Fruit fly (Drosophila melanogaster): ENCODE data around the gene Idh3g.

The Idh3g gene

dm6 chr3R:25686698-25687420 lies 6.2 kb downstream of the Idh3g start, which contains the start of gene CLS:
CLS (minus strand) TSS chr3R:25687370.
- no peak for TF ChIP-seq Jra (GFP tag; optimal IDR thresholded peaks at IDR 0.05)
- TF ChIP-seq sv (GFP tag; optimal IDR thresholded peaks at IDR 0.05): no peak
- no peak for TF ChIP-seq br (GFP tag; optimal IDR thresholded peaks at IDR 0.05)
- no peak for TF ChIP-seq CrebA (GFP tag; optimal IDR thresholded peaks at IDR 0.05; ENCODE audit: borderline replicate concordance)
- no peak for TF ChIP-seq N (GFP tag; optimal IDR thresholded peaks at IDR 0.05)

dm6 chr3R:25694167-25694689 lies 13.6 kb downstream of the Idh3g start:
- no peak for TF ChIP-seq N (GFP tag; optimal IDR thresholded peaks at IDR 0.05)
- TF ChIP-seq Hr83 (GFP tag; optimal IDR thresholded peaks at IDR 0.05; ENCODE audit: poor library complexity, severe bottlenecking): no peak
- no peak for TF ChIP-seq OdsH (GFP tag; optimal IDR thresholded peaks at IDR 0.05)
- TF ChIP-seq rgr (GFP tag; optimal IDR thresholded peaks at IDR 0.05): no peak
- TF ChIP-seq GATAd (GFP tag; optimal IDR thresholded peaks at IDR 0.05): no peak
- TF ChIP-seq lola (GFP tag; optimal IDR thresholded peaks at IDR 0.05): no peak
- no peak for TF ChIP-seq Sp1 (GFP tag; optimal IDR thresholded peaks at IDR 0.05)
- no peak for TF ChIP-seq Dif (GFP tag; optimal IDR thresholded peaks at IDR 0.05; ENCODE audit: partially characterized antibody)
- TF ChIP-seq Mio (GFP tag; optimal IDR thresholded peaks at IDR 0.05): no peak
- no peak for TF ChIP-seq brk (GFP tag; optimal IDR thresholded peaks at IDR 0.05)

- no peak for TF ChIP-seq Abd-B (GFP tag; optimal IDR thresholded peaks at IDR 0.05)
- no peak for TF ChIP-seq dmrt93B (GFP tag; optimal IDR thresholded peaks at IDR 0.05)
- no peak for TF ChIP-seq usp (GFP tag; optimal IDR thresholded peaks at IDR 0.05)
- TF ChIP-seq Hr83 (GFP tag; optimal IDR thresholded peaks at IDR 0.05; ENCODE audit: poor library complexity, severe bottlenecking): no peak
These were observed 39.5 kb downstream of the Idh3g start for dm6 chr3R:25720024-25720574.

- TF ChIP-seq rgr (GFP tag; optimal IDR thresholded peaks at IDR 0.05): no peak
- no peak for TF ChIP-seq psq (GFP tag; optimal IDR thresholded peaks at IDR 0.05)
- no peak for TF ChIP-seq GATAd (GFP tag; optimal IDR thresholded peaks at IDR 0.05)
- TF ChIP-seq dsf (GFP tag; optimal IDR thresholded peaks at IDR 0.05; ENCODE audit: borderline replicate concordance): no peak
- TF ChIP-seq Abd-B (GFP tag; optimal IDR thresholded peaks at IDR 0.05): no peak
- no peak for TF ChIP-seq h (GFP tag; optimal IDR thresholded peaks at IDR 0.05)
- no peak for TF ChIP-seq Sp1 (GFP tag; optimal IDR thresholded peaks at IDR 0.05)
- TF ChIP-seq Dfd (GFP tag; optimal IDR thresholded peaks at IDR 0.05): no peak
- no peak for TF ChIP-seq Myc (optimal IDR thresholded peaks at IDR 0.05)
- TF ChIP-seq CrebA (GFP tag; optimal IDR thresholded peaks at IDR 0.05; ENCODE audit: borderline replicate concordance): no peak
- no peak for TF ChIP-seq sv (GFP tag; optimal IDR thresholded peaks at IDR 0.05)
- no peak for TF ChIP-seq Hnf4 (GFP tag; optimal IDR thresholded peaks at IDR 0.05)
- no peak for TF ChIP-seq Rel (GFP tag; optimal IDR thresholded peaks at IDR 0.05)
- TF ChIP-seq Rel (tag; optimal IDR thresholded peaks at IDR 0.05): no peak
- no peak for TF ChIP-seq jim (GFP tag; optimal IDR thresholded peaks at IDR 0.05)
- no peak for TF ChIP-seq N (GFP tag; optimal IDR thresholded peaks at IDR 0.05)
- TF ChIP-seq Dif (GFP tag; optimal IDR thresholded peaks at IDR 0.05; ENCODE audit: partially characterized antibody): no peak
- no peak for TF ChIP-seq HLH106 (tag; optimal IDR thresholded peaks at IDR 0.05)
- no peak for TF ChIP-seq Hr78 (GFP tag; optimal IDR thresholded peaks at IDR 0.05)
These were observed 40.4 kb downstream of the Idh3g start for dm6 chr3R:25721030-25721429.

dm6 chr3R:25723795-25724194 lies 43.1 kb downstream of the Idh3g start:
- TF ChIP-seq Vsx2 (GFP tag; optimal IDR thresholded peaks at IDR 0.05; ENCODE audit: partially characterized antibody) (no peak), HLH106 (tag; optimal IDR thresholded peaks at IDR 0.05) (no peak)
